Fruit fly (Drosophila melanogaster) S2 (cell line): Measurements from ENCODE around the gene cactin.

ENCODE experiments used
- CG8478 ChIP-seq: fragments of >200 bp; optimal IDR thresholded peaks from 2 replicates; lab custom pipeline; 2018
- CTCF ChIP-seq, 2 experiments: fragments of >200 bp; optimal IDR thresholded peaks; 2 replicates each; lab custom pipeline; 2018

dm6 chrX:20413481-20413880 lies 10.4 kb upstream of the cactin start, which contains the start of gene CG15459:
- no peak for TF ChIP-seq CTCF (optimal IDR thresholded peaks at IDR 0.05; lab: Kevin White, UChicago)
- no peak for TF ChIP-seq CG8478 (lab: Kevin White, UChicago)
